Fruit fly (Drosophila melanogaster) whole organism, embryonic: ENCODE measurements around the gene Cfp1.

ENCODE experiments used
- Abd-B ChIP-seq: fragments of 200-800 bp; sonication (Bioruptor generic); optimal IDR thresholded peaks from 2 replicates; lab custom pipeline; 2018; ENCODE audit warnings: missing biosample characterization, mild to moderate bottlenecking, missing genetic modification characterization, moderate library complexity
- CG17328 ChIP-seq: fragments of 200-800 bp; sonication (Bioruptor generic); IDR thresholded peaks from 2 replicates; pipeline ENCODE4 v1.3.6; 2022; ENCODE audit warnings: missing biosample characterization, missing genetic modification characterization
- CG30431 ChIP-seq: fragments of 200-800 bp; sonication (Bioruptor generic); optimal IDR thresholded peaks from 2 replicates; lab custom pipeline; 2017; ENCODE audit warnings: missing biosample characterization, missing genetic modification characterization
- CG4707 ChIP-seq: fragments of 200-800 bp; sonication (Bioruptor generic); optimal IDR thresholded peaks from 2 replicates; lab custom pipeline; 2018; ENCODE audit warnings: missing biosample characterization, mild to moderate bottlenecking, missing genetic modification characterization, moderate library complexity
- Dp ChIP-seq: fragments of 200-800 bp; sonication (Bioruptor generic); optimal IDR thresholded peaks from 2 replicates; lab custom pipeline; 2018; ENCODE audit warnings: missing biosample characterization, mild to moderate bottlenecking, missing genetic modification characterization, moderate library complexity
- Hr3 ChIP-seq: fragments of 200-800 bp; sonication (Bioruptor generic); optimal IDR thresholded peaks from 3 replicates; lab custom pipeline; 2016; ENCODE audit warnings: missing biosample characterization, missing genetic modification characterization
- ap ChIP-seq: fragments of 200-800 bp; sonication (Bioruptor generic); IDR thresholded peaks from 2 replicates; pipeline ENCODE4 v1.3.6; 2022; ENCODE audit warnings: missing biosample characterization, missing genetic modification characterization
- gsb ChIP-seq: fragments of 200-800 bp; sonication (Bioruptor generic); IDR thresholded peaks from 2 replicates; pipeline ENCODE4 v1.3.6; 2022; ENCODE audit warnings: missing biosample characterization, missing genetic modification characterization
- tap ChIP-seq: fragments of 200-800 bp; optimal IDR thresholded peaks from 3 replicates; lab custom pipeline; 2019; ENCODE audit warnings: missing biosample characterization, mild to moderate bottlenecking, missing genetic modification characterization, moderate library complexity
- trh ChIP-seq: fragments of 200-800 bp; sonication (Bioruptor generic); optimal IDR thresholded peaks from 2 replicates; lab custom pipeline; 2016; ENCODE audit warnings: missing biosample characterization, missing genetic modification characterization
- twi ChIP-seq: fragments of 200-800 bp; optimal IDR thresholded peaks from 2 replicates; lab custom pipeline; 2019; ENCODE audit warnings: missing biosample characterization, mild to moderate bottlenecking, missing genetic modification characterization, moderate library complexity

dm6 chrX:9243417-9243884 is 29.3 kb downstream of the Cfp1 start, which contains the start of the genes mxc and Larp7:
- TF ChIP-seq Dp = peak; percentile 68
- no peak for TF ChIP-seq ap
- no peak for TF ChIP-seq tap
- no peak for TF ChIP-seq gsb (GFP tag; lab: Robert Waterston, UW)
- TF ChIP-seq CG4707 (GFP tag; lab: Kevin White, UChicago) = no peak
- TF ChIP-seq CG30431 = no peak
- TF ChIP-seq trh (GFP tag; lab: Kevin White, UChicago) = no peak
- no peak for TF ChIP-seq CG17328
- peak; percentile 67 for TF ChIP-seq Hr3 (GFP tag; lab: Kevin White, UChicago)
- TF ChIP-seq Abd-B (GFP tag; lab: Kevin White, UChicago) = peak; percentile 66
- peak; percentile 69 for TF ChIP-seq twi (tag; lab: Kevin White, UChicago)
